Worm (Caenorhabditis elegans) whole organism, L1 larva: ENCODE results near the gene clpf-1.
A peak's percentile ranks its signal among the peaks of the same experiment; 100 is the strongest.

ENCODE experiments used
- C04F5.9 ChIP-seq: sonication (generic microtip); optimal IDR thresholded peaks from 2 replicates; lab custom pipeline; 2016; ENCODE audit warnings: missing genetic modification characterization, missing compliant biosample characterization
- Y116A8C.19 ChIP-seq: sonication (generic microtip); optimal IDR thresholded peaks from 2 replicates; lab custom pipeline; 2016; ENCODE audit warnings: missing compliant biosample characterization, missing genetic modification characterization, borderline replicate concordance
- aly-2 ChIP-seq: fragments of 150-350 bp; optimal IDR thresholded peaks from 2 replicates; lab custom pipeline; 2014; ENCODE audit warnings: missing biosample characterization, missing genetic modification characterization
- ceh-8 ChIP-seq: fragments of 200-800 bp; sonication (Bioruptor generic); optimal IDR thresholded peaks from 2 replicates; lab custom pipeline; 2018; ENCODE audit warnings: mild to moderate bottlenecking, missing genetic modification characterization, moderate library complexity, missing compliant biosample characterization
- ceh-82 ChIP-seq, 3 experiments: fragments of 150-350 bp in 1 of 3; sonication (generic microtip) in 2 of 3; optimal IDR thresholded peaks; 2 replicates each; lab custom pipeline; 2014 to 2017; ENCODE audit warnings: missing biosample characterization in 3 of 3, missing genetic modification characterization in 3 of 3
- ceh-88 ChIP-seq: fragments of 200-800 bp; sonication (Bioruptor generic); IDR thresholded peaks from 2 replicates; pipeline ENCODE4 v1.3.6; 2022; ENCODE audit warnings: missing genetic modification characterization, missing compliant biosample characterization
- ces-1 ChIP-seq: fragments of 150-350 bp; optimal IDR thresholded peaks from 2 replicates; lab custom pipeline; 2014; ENCODE audit warnings: missing biosample characterization, missing genetic modification reagents, missing genetic modification characterization
- dpl-1 ChIP-seq, 3 experiments: fragments of 150-350 bp in 2 of 3; sonication (generic microtip) in 1 of 3; optimal IDR thresholded peaks; 2 replicates each; lab custom pipeline; 2014 to 2017; ENCODE audit warnings: missing biosample characterization in 3 of 3, missing genetic modification characterization in 3 of 3, missing genetic modification reagents in 3 of 3
- dsc-1 ChIP-seq: sonication (generic microtip); optimal IDR thresholded peaks from 2 replicates; lab custom pipeline; 2016; ENCODE audit warnings: mild to moderate bottlenecking, missing genetic modification characterization, missing compliant biosample characterization
- efl-1 ChIP-seq, 4 experiments: fragments of 150-350 bp; optimal IDR thresholded peaks in 3 of 4; peaks in 1 of 4; 1 replicate in 1 of 4; 2 replicates in 3 of 4; lab custom pipeline; 2014; ENCODE audit warnings: missing biosample characterization in 2 of 4, missing genetic modification characterization in 2 of 4, missing genetic modification reagents in 2 of 4
- elt-3 ChIP-seq, 6 experiments: fragments of 150-350 bp in 1 of 6; sonication (generic microtip); optimal IDR thresholded peaks; 2 replicates each; lab custom pipeline; 2017 to 2018; ENCODE audit warnings: missing biosample characterization in 6 of 6, missing genetic modification characterization in 6 of 6, inconsistent platforms in 1 of 6
- fkh-10 ChIP-seq: sonication (generic microtip); optimal IDR thresholded peaks from 2 replicates; lab custom pipeline; 2017; ENCODE audit warnings: missing biosample characterization, missing genetic modification reagents, missing genetic modification characterization
- fkh-4 ChIP-seq: sonication (generic microtip); optimal IDR thresholded peaks from 2 replicates; lab custom pipeline; 2016; ENCODE audit warnings: missing compliant biosample characterization, missing genetic modification characterization, borderline replicate concordance
- fkh-8 ChIP-seq: sonication (generic microtip); optimal IDR thresholded peaks from 2 replicates; lab custom pipeline; 2016; ENCODE audit warnings: mild to moderate bottlenecking, missing genetic modification characterization, missing compliant biosample characterization
- fos-1 ChIP-seq: fragments of 150-350 bp; optimal IDR thresholded peaks from 2 replicates; lab custom pipeline; 2014; ENCODE audit warnings: missing biosample characterization, missing genetic modification characterization
- irx-1 ChIP-seq: sonication (generic microtip); optimal IDR thresholded peaks from 2 replicates; lab custom pipeline; 2016; ENCODE audit warnings: missing genetic modification characterization, missing compliant biosample characterization
- isw-1 ChIP-seq: fragments of 200-800 bp; sonication (Bioruptor generic); IDR thresholded peaks from 2 replicates; pipeline ENCODE4 v1.3.6; 2022; ENCODE audit warnings: missing genetic modification characterization, missing compliant biosample characterization
- lin-13 ChIP-seq: fragments of 150-350 bp; optimal IDR thresholded peaks from 2 replicates; lab custom pipeline; 2014; ENCODE audit warnings: missing biosample characterization, missing genetic modification reagents, missing genetic modification characterization
- lin-14 ChIP-seq: fragments of 200-800 bp; sonication (Bioruptor generic); optimal IDR thresholded peaks from 2 replicates; lab custom pipeline; 2018; ENCODE audit warnings: mild to moderate bottlenecking, missing genetic modification characterization, moderate library complexity, missing compliant biosample characterization
- lin-15B ChIP-seq: fragments of 150-350 bp; sonication (generic microtip); optimal IDR thresholded peaks from 3 replicates; lab custom pipeline; 2014; ENCODE audit warnings: missing biosample characterization, missing genetic modification characterization
- lin-35 ChIP-seq, 2 experiments: fragments of 150-350 bp; optimal IDR thresholded peaks; 2 replicates each; lab custom pipeline; 2014; ENCODE audit warnings: missing biosample characterization in 2 of 2, missing genetic modification characterization in 2 of 2, missing genetic modification reagents in 2 of 2
- lin-39 ChIP-seq: fragments of 150-350 bp; optimal IDR thresholded peaks from 2 replicates; lab custom pipeline; 2014; ENCODE audit warnings: missing biosample characterization, missing genetic modification reagents, missing genetic modification characterization
- lsy-2 ChIP-seq, 2 experiments: fragments of 150-350 bp; optimal IDR thresholded peaks; 2 replicates each; lab custom pipeline; 2014; ENCODE audit warnings: missing biosample characterization in 2 of 2, missing genetic modification characterization in 2 of 2
- nhr-11 ChIP-seq: fragments of 150-350 bp; optimal IDR thresholded peaks from 2 replicates; lab custom pipeline; 2014; ENCODE audit warnings: missing biosample characterization, missing genetic modification characterization
- nhr-19 ChIP-seq: fragments of 200-800 bp; sonication (Bioruptor generic); conservative IDR thresholded peaks from 2 replicates; pipeline ENCODE4 v1.3.6; 2022; ENCODE audit warnings: missing genetic modification characterization, missing compliant biosample characterization
- nhr-20 ChIP-seq: sonication (generic microtip); optimal IDR thresholded peaks from 2 replicates; lab custom pipeline; 2016; ENCODE audit warnings: mild to moderate bottlenecking, missing genetic modification characterization, missing compliant biosample characterization
- nhr-47 ChIP-seq: sonication (generic microtip); optimal IDR thresholded peaks from 2 replicates; lab custom pipeline; 2016; ENCODE audit warnings: mild to moderate bottlenecking, missing genetic modification characterization, moderate library complexity, missing compliant biosample characterization
- nhr-77 ChIP-seq: fragments of 150-350 bp; optimal IDR thresholded peaks from 2 replicates; lab custom pipeline; 2014; ENCODE audit warnings: missing biosample characterization, missing genetic modification characterization
- nhr-90 ChIP-seq: sonication (generic microtip); optimal IDR thresholded peaks from 2 replicates; lab custom pipeline; 2016; ENCODE audit warnings: mild to moderate bottlenecking, missing genetic modification characterization, missing compliant biosample characterization; ENCODE audit not compliant: poor library complexity
- pag-3 ChIP-seq: sonication (generic microtip); optimal IDR thresholded peaks from 2 replicates; lab custom pipeline; 2017; ENCODE audit warnings: missing genetic modification characterization, mild to moderate bottlenecking, missing compliant biosample characterization, antibody characterized with exemption, borderline replicate concordance; ENCODE audit not compliant: insufficient read depth
- rnt-1 ChIP-seq: sonication (generic microtip); optimal IDR thresholded peaks from 2 replicates; lab custom pipeline; 2016; ENCODE audit warnings: mild to moderate bottlenecking, missing genetic modification characterization, moderate library complexity, missing compliant biosample characterization
- snu-23 ChIP-seq: sonication (generic microtip); optimal IDR thresholded peaks from 2 replicates; lab custom pipeline; 2016; ENCODE audit warnings: missing genetic modification characterization, missing compliant biosample characterization
- sox-4 ChIP-seq: sonication (generic microtip); optimal IDR thresholded peaks from 2 replicates; lab custom pipeline; 2016; ENCODE audit warnings: missing genetic modification characterization, missing compliant biosample characterization
- swsn-7 ChIP-seq: sonication (generic microtip); optimal IDR thresholded peaks from 2 replicates; lab custom pipeline; 2016; ENCODE audit warnings: missing genetic modification characterization, missing compliant biosample characterization
- tbx-2 ChIP-seq: sonication (generic microtip); optimal IDR thresholded peaks from 2 replicates; lab custom pipeline; 2016; ENCODE audit warnings: missing genetic modification characterization, missing compliant biosample characterization
- tlp-1 ChIP-seq: fragments of 150-350 bp; optimal IDR thresholded peaks from 2 replicates; lab custom pipeline; 2014; ENCODE audit warnings: missing biosample characterization, missing genetic modification characterization
- unc-130 ChIP-seq: fragments of 150-350 bp; optimal IDR thresholded peaks from 2 replicates; lab custom pipeline; 2017; ENCODE audit warnings: missing biosample characterization, missing genetic modification characterization, inconsistent platforms
- unc-30 ChIP-seq: sonication (generic microtip); optimal IDR thresholded peaks from 2 replicates; lab custom pipeline; 2017; ENCODE audit warnings: missing biosample characterization, missing genetic modification characterization
- unc-62 ChIP-seq: fragments of 150-350 bp; optimal IDR thresholded peaks from 2 replicates; lab custom pipeline; 2014; ENCODE audit warnings: missing biosample characterization, missing genetic modification reagents, missing genetic modification characterization
- unc-86 ChIP-seq: sonication (generic microtip); optimal IDR thresholded peaks from 2 replicates; lab custom pipeline; 2016; ENCODE audit warnings: missing genetic modification characterization, missing compliant biosample characterization
- unc-98 ChIP-seq: fragments of 200-800 bp; sonication (Bioruptor generic); IDR thresholded peaks from 2 replicates; pipeline ENCODE4 v1.3.6; 2022; ENCODE audit warnings: missing genetic modification characterization, missing compliant biosample characterization
- xbp-1 ChIP-seq: sonication (generic microtip); optimal IDR thresholded peaks from 2 replicates; lab custom pipeline; 2016; ENCODE audit warnings: missing genetic modification characterization, missing compliant biosample characterization
- zag-1 ChIP-seq: fragments of 150-350 bp; optimal IDR thresholded peaks from 2 replicates; lab custom pipeline; 2014; ENCODE audit warnings: missing biosample characterization, missing genetic modification characterization
- zip-4 ChIP-seq: fragments of 200-800 bp; sonication (Bioruptor generic); optimal IDR thresholded peaks from 2 replicates; lab custom pipeline; 2018; ENCODE audit warnings: mild to moderate bottlenecking, missing genetic modification characterization, moderate library complexity, missing compliant biosample characterization
- ztf-11 ChIP-seq, 2 experiments: sonication (generic microtip); optimal IDR thresholded peaks; 2 replicates each; lab custom pipeline; 2016 to 2017; ENCODE audit warnings: missing genetic modification characterization in 2 of 2, missing biosample characterization in 1 of 2, missing compliant biosample characterization in 1 of 2
- ztf-4 ChIP-seq: fragments of 150-350 bp; optimal IDR thresholded peaks from 2 replicates; lab custom pipeline; 2014; ENCODE audit warnings: missing biosample characterization, missing genetic modification characterization

The clpf-1 gene

DNA sequence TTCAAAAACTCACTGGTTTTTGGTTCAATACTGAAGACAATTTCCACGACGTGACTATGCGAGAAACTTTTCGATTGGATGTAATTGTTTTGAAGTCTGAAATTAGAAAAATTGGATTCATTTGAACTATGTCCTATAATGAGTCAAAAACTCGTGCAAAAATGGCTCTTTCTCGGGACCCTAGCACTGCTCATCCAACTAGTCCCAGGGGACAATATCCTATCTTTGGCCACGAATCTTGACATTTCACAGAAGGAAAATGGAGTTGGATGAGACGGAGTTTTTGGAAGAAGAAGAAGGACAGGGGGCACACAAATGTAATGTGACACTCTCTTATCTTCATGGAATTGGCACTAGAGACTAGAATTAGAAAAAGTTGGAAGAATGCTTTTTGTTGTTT is 15.7 kb upstream of the clpf-1 start:
- TF ChIP-seq lin-14 (GFP tag; lab: Kevin White, UChicago) (peak; percentile 44), fkh-4 (tag; lab: Kevin White, UChicago) (no peak), tbx-2 (tag; lab: Kevin White, UChicago) (peak; percentile 19)

DNA sequence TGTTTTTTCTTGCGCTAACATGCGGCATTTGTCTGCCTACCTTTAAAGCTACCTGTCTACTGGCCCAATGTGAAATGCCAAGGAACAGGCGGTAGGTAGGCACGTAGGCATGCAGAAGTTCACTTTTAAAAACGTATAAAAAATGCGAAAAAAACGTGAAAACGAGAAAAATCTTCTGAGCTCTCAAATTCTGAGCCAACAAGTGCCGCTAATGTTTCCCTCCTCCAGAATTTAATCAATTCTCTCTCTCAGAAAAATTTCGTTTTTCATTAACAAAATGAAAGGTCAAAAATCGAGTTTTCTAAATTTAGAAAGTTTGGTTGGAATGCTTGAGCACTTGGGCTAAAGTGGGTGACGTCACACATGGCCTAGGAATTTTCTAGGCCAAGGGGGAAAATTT is 15.1 kb upstream of the clpf-1 start:
- TF ChIP-seq ztf-11 (tag; optimal IDR thresholded peaks at IDR 0.05; lab: Kevin White, UChicago) (no peak), isw-1 (no peak), fkh-8 (tag; lab: Kevin White, UChicago) (no peak), C04F5.9 (tag; lab: Kevin White, UChicago) (no peak), ces-1 (GFP tag; lab: Kevin White, UChicago) (no peak), lin-39 (no peak), tlp-1 (tag; lab: Kevin White, UChicago) (no peak), elt-3 (tag; optimal IDR thresholded peaks at IDR 0.05; lab: Kevin White, UChicago) (no peak), Y116A8C.19 (no peak), swsn-7 (tag; lab: Kevin White, UChicago) (no peak), zag-1 (tag; lab: Kevin White, UChicago) (no peak), sox-4 (tag; lab: Kevin White, UChicago) (no peak), ztf-4 (tag; lab: Kevin White, UChicago) (no peak), ceh-8 (GFP tag; lab: Kevin White, UChicago) (no peak), unc-130 (tag; lab: Kevin White, UChicago) (no peak)

ce11 chrIII:3389426-3390020 is 8.0 kb upstream of the clpf-1 start, which contains the start of the genes elmd-1 and hecw-1:
elmd-1 (plus strand) TSS chrIII:3389919.
hecw-1 (minus strand) TSS chrIII:3389970.
- no peak for TF ChIP-seq ceh-8 (GFP tag; lab: Kevin White, UChicago)
- peak; percentile 41 for TF ChIP-seq zip-4 (GFP tag; lab: Kevin White, UChicago)
- TF ChIP-seq ceh-88, result peak; percentile 25; the same call in 1 of the 2 replicates
- peak; percentile 56 for TF ChIP-seq nhr-20 (tag; lab: Kevin White, UChicago)
- TF ChIP-seq tbx-2 (tag; lab: Kevin White, UChicago), result peak; percentile 54
- TF ChIP-seq nhr-77 (tag; lab: Kevin White, UChicago), result peak; percentile 14
- no peak for TF ChIP-seq nhr-11 (tag; lab: Kevin White, UChicago)
- no peak for TF ChIP-seq pag-3 (tag; lab: Kevin White, UChicago)
- peak; percentile 28 for TF ChIP-seq C04F5.9 (tag; lab: Kevin White, UChicago)
- peak; percentile 52 for TF ChIP-seq xbp-1 (tag; lab: Kevin White, UChicago)
- peak; percentile 64 for TF ChIP-seq nhr-19 (GFP tag; lab: Robert Waterston, UW)
- TF ChIP-seq unc-30 (tag; lab: Kevin White, UChicago), result no peak
- TF ChIP-seq lin-13 (GFP tag; lab: Kevin White, UChicago), result peak; percentile 31
- peak; percentile 14 to 55 for TF ChIP-seq lsy-2 (tag; optimal IDR thresholded peaks at IDR 0.05; lab: Kevin White, UChicago)
- peak; percentile 20 to 64 for TF ChIP-seq lin-35 (GFP tag; optimal IDR thresholded peaks at IDR 0.05; lab: Kevin White, UChicago)
- TF ChIP-seq ceh-82 (tag; optimal IDR thresholded peaks at IDR 0.05; lab: Kevin White, UChicago), result peak in 1 of 3 experiments; percentile 17
- peak; percentile 60 for TF ChIP-seq swsn-7 (tag; lab: Kevin White, UChicago)
- TF ChIP-seq snu-23 (GFP tag; lab: Kevin White, UChicago), result peak; percentile 69
- peak in 1 of 3 experiments; percentile 38 for TF ChIP-seq dpl-1 (GFP tag; optimal IDR thresholded peaks at IDR 0.05; lab: Kevin White, UChicago)
- TF ChIP-seq fkh-4 (tag; lab: Kevin White, UChicago), result no peak
- 0 out of 2 replicates have a peak, but pooled peaks have one; percentile 18 for TF ChIP-seq unc-98
- peak; percentile 67 for TF ChIP-seq nhr-47
- peak; percentile 64 for TF ChIP-seq nhr-90 (tag; lab: Kevin White, UChicago)
- peak; percentile 45 for TF ChIP-seq unc-86 (tag; lab: Kevin White, UChicago)
- TF ChIP-seq irx-1 (tag; lab: Kevin White, UChicago), result peak; percentile 19
- TF ChIP-seq unc-62 (GFP tag; lab: Kevin White, UChicago), result no peak
- TF ChIP-seq fos-1 (tag; lab: Kevin White, UChicago), result peak; percentile 1
- no peak for TF ChIP-seq lin-15B (tag; lab: Kevin White, UChicago)
- TF ChIP-seq ces-1 (GFP tag; lab: Kevin White, UChicago), result no peak
- no peak for TF ChIP-seq rnt-1 (tag; lab: Kevin White, UChicago)
- TF ChIP-seq fkh-10 (GFP tag; lab: Kevin White, UChicago), result no peak
- peak; percentile 40 to 50 for TF ChIP-seq efl-1 (optimal IDR thresholded peaks at IDR 0.05; lab: Kevin White, UChicago)
- peak in 1 of 2 experiments; percentile 87 for TF ChIP-seq efl-1 (GFP tag; optimal IDR thresholded peaks at IDR 0.05 in 1 of 2; lab: Kevin White, UChicago)
- peak; percentile 66 for TF ChIP-seq lin-14 (GFP tag; lab: Kevin White, UChicago)
- TF ChIP-seq sox-4 (tag; lab: Kevin White, UChicago), result no peak
- TF ChIP-seq aly-2, result no peak
- peak; percentile 17 for TF ChIP-seq isw-1
- peak; percentile 65 for TF ChIP-seq dsc-1 (tag; lab: Kevin White, UChicago)
